Worm (Caenorhabditis elegans): ENCODE measurements around the gene nmr-1.

The nmr-1 gene

ce11 chrII:5417905-5418304, 28.5 kb downstream of the nmr-1 start:
- TF ChIP-seq tab-1 (GFP tag; IDR thresholded peaks at IDR 0.05): no peak
- TF ChIP-seq ztf-23 (GFP tag; IDR thresholded peaks at IDR 0.05): no peak
- no peak for TF ChIP-seq med-1 (GFP tag; optimal IDR thresholded peaks at IDR 0.05; ENCODE audit: insufficient read depth)
- no peak for TF ChIP-seq ref-1 (GFP tag; conservative IDR thresholded peaks at IDR 0.05)
- no peak for TF ChIP-seq T22C8.4 (GFP tag; IDR thresholded peaks at IDR 0.05)
- TF ChIP-seq ztf-29 (GFP tag; IDR thresholded peaks at IDR 0.05): no peak
- TF ChIP-seq flt-1 (GFP tag; IDR thresholded peaks at IDR 0.05): no peak
- no peak for TF ChIP-seq cog-1 (tag; optimal IDR thresholded peaks at IDR 0.05)
- no peak for TF ChIP-seq klf-2 (GFP tag; conservative IDR thresholded peaks at IDR 0.05)

ce11 chrII:5416204-5416764, 30.1 kb downstream of the nmr-1 start, which contains the start of gene EEED8.2:
Gene EEED8.2 (plus strand): TSS chrII:5416714.
- TF ChIP-seq cog-1 (tag; optimal IDR thresholded peaks at IDR 0.05) (peak; percentile 11), T22C8.4 (GFP tag; IDR thresholded peaks at IDR 0.05) (no peak), klf-2 (GFP tag; conservative IDR thresholded peaks at IDR 0.05) (no peak)

- no peak for TF ChIP-seq flt-1 (GFP tag; IDR thresholded peaks at IDR 0.05)
- TF ChIP-seq ztf-23 (GFP tag; IDR thresholded peaks at IDR 0.05): no peak
- no peak for TF ChIP-seq med-1 (GFP tag; optimal IDR thresholded peaks at IDR 0.05; ENCODE audit: insufficient read depth)
- TF ChIP-seq T22C8.4 (GFP tag; IDR thresholded peaks at IDR 0.05): no peak
- no peak for TF ChIP-seq ztf-29 (GFP tag; IDR thresholded peaks at IDR 0.05)
- TF ChIP-seq ref-1 (GFP tag; conservative IDR thresholded peaks at IDR 0.05): no peak
- TF ChIP-seq tab-1 (GFP tag; IDR thresholded peaks at IDR 0.05): no peak
- TF ChIP-seq cog-1 (tag; optimal IDR thresholded peaks at IDR 0.05): no peak
- no peak for TF ChIP-seq klf-2 (GFP tag; conservative IDR thresholded peaks at IDR 0.05)
These were observed 32.4 kb downstream of the nmr-1 start, which contains the start of the genes EEED8.14 and EEED8.3 for ce11 chrII:5414040-5414439. Gene EEED8.14 (minus strand): TSS chrII:5414052. Gene EEED8.3 (plus strand): TSS chrII:5414276.

- TF ChIP-seq klf-2 (GFP tag; conservative IDR thresholded peaks at IDR 0.05) (no peak), flt-1 (GFP tag; IDR thresholded peaks at IDR 0.05) (no peak), ztf-29 (GFP tag; IDR thresholded peaks at IDR 0.05) (no peak), tab-1 (GFP tag; IDR thresholded peaks at IDR 0.05) (no peak), T22C8.4 (GFP tag; IDR thresholded peaks at IDR 0.05) (no peak), med-1 (GFP tag; optimal IDR thresholded peaks at IDR 0.05; ENCODE audit: insufficient read depth) (no peak), ztf-23 (GFP tag; IDR thresholded peaks at IDR 0.05) (no peak), cog-1 (tag; optimal IDR thresholded peaks at IDR 0.05) (no peak), ref-1 (GFP tag; conservative IDR thresholded peaks at IDR 0.05) (no peak)
These were observed 33.9 kb downstream of the nmr-1 start, which contains the start of the genes EEED8.13 and EEED8.18 for ce11 chrII:5412467-5412866. Gene EEED8.13 (minus strand): TSS chrII:5412567. Gene EEED8.18 (minus strand): TSS chrII:5412610.

ce11 chrII:5408924-5409323, 37.5 kb downstream of the nmr-1 start, which contains the start of the genes EEED8.12 and EEED8.4:
Gene EEED8.12 (minus strand): TSS chrII:5409024.
Gene EEED8.4 (plus strand): TSS chrII:5409319.
- TF ChIP-seq ref-1 (GFP tag; conservative IDR thresholded peaks at IDR 0.05) (no peak), klf-2 (GFP tag; conservative IDR thresholded peaks at IDR 0.05) (no peak), flt-1 (GFP tag; IDR thresholded peaks at IDR 0.05) (no peak), ztf-23 (GFP tag; IDR thresholded peaks at IDR 0.05) (no peak), ztf-29 (GFP tag; IDR thresholded peaks at IDR 0.05) (no peak), med-1 (GFP tag; optimal IDR thresholded peaks at IDR 0.05; ENCODE audit: insufficient read depth) (no peak), tab-1 (GFP tag; IDR thresholded peaks at IDR 0.05) (no peak), T22C8.4 (GFP tag; IDR thresholded peaks at IDR 0.05) (no peak), cog-1 (tag; optimal IDR thresholded peaks at IDR 0.05) (no peak)

- no peak for TF ChIP-seq cog-1 (tag; optimal IDR thresholded peaks at IDR 0.05)
- TF ChIP-seq tab-1 (GFP tag; IDR thresholded peaks at IDR 0.05): no peak
- TF ChIP-seq flt-1 (GFP tag; IDR thresholded peaks at IDR 0.05): no peak
- TF ChIP-seq klf-2 (GFP tag; conservative IDR thresholded peaks at IDR 0.05): no peak
- TF ChIP-seq ztf-29 (GFP tag; IDR thresholded peaks at IDR 0.05): no peak
- no peak for TF ChIP-seq med-1 (GFP tag; optimal IDR thresholded peaks at IDR 0.05; ENCODE audit: insufficient read depth)
- no peak for TF ChIP-seq T22C8.4 (GFP tag; IDR thresholded peaks at IDR 0.05)
- no peak for TF ChIP-seq ref-1 (GFP tag; conservative IDR thresholded peaks at IDR 0.05)
- TF ChIP-seq ztf-23 (GFP tag; IDR thresholded peaks at IDR 0.05): no peak
These were observed 38.9 kb downstream of the nmr-1 start, which contains the start of gene clec-141 for ce11 chrII:5407548-5407947. Gene clec-141 (minus strand): TSS chrII:5407648.

ce11 chrII:5399201-5399600, 47.2 kb downstream of the nmr-1 start, which contains the start of gene mog-5:
Gene mog-5 (plus strand): TSS chrII:5399538.
- TF ChIP-seq ztf-29 (GFP tag; IDR thresholded peaks at IDR 0.05) (peak; percentile 87), ztf-23 (GFP tag; IDR thresholded peaks at IDR 0.05) (peak; percentile 68; the same call in 1 of the 2 replicates), klf-2 (GFP tag; conservative IDR thresholded peaks at IDR 0.05) (no peak; the same call in 1 of the 2 replicates), cog-1 (tag; optimal IDR thresholded peaks at IDR 0.05) (peak; percentile 8), ref-1 (GFP tag; conservative IDR thresholded peaks at IDR 0.05) (no peak), med-1 (GFP tag; optimal IDR thresholded peaks at IDR 0.05; ENCODE audit: insufficient read depth) (peak; percentile 64), flt-1 (GFP tag; IDR thresholded peaks at IDR 0.05) (0 out of 2 replicates have a peak, but pooled peaks have one; percentile 29), tab-1 (GFP tag; IDR thresholded peaks at IDR 0.05) (0 out of 2 replicates have a peak, but pooled peaks have one; percentile 58)

ce11 chrII:5398779-5399178, 47.6 kb downstream of the nmr-1 start, which contains the start of gene fbxl-3:
Gene fbxl-3 (minus strand): TSS chrII:5398902.
- no peak for TF ChIP-seq klf-2 (GFP tag; conservative IDR thresholded peaks at IDR 0.05)
- no peak for TF ChIP-seq med-1 (GFP tag; optimal IDR thresholded peaks at IDR 0.05; ENCODE audit: insufficient read depth)
- TF ChIP-seq ref-1 (GFP tag; conservative IDR thresholded peaks at IDR 0.05): no peak
- no peak for TF ChIP-seq flt-1 (GFP tag; IDR thresholded peaks at IDR 0.05)
- TF ChIP-seq cog-1 (tag; optimal IDR thresholded peaks at IDR 0.05): no peak
- no peak for TF ChIP-seq tab-1 (GFP tag; IDR thresholded peaks at IDR 0.05)
- TF ChIP-seq ztf-29 (GFP tag; IDR thresholded peaks at IDR 0.05): no peak
- no peak for TF ChIP-seq T22C8.4 (GFP tag; IDR thresholded peaks at IDR 0.05)
- TF ChIP-seq ztf-23 (GFP tag; IDR thresholded peaks at IDR 0.05): no peak

- TF ChIP-seq med-1 (GFP tag; optimal IDR thresholded peaks at IDR 0.05; ENCODE audit: insufficient read depth) (no peak), klf-2 (GFP tag; conservative IDR thresholded peaks at IDR 0.05) (no peak), T22C8.4 (GFP tag; IDR thresholded peaks at IDR 0.05) (no peak), ztf-23 (GFP tag; IDR thresholded peaks at IDR 0.05) (no peak), ztf-29 (GFP tag; IDR thresholded peaks at IDR 0.05) (no peak), tab-1 (GFP tag; IDR thresholded peaks at IDR 0.05) (no peak), ref-1 (GFP tag; conservative IDR thresholded peaks at IDR 0.05) (no peak), cog-1 (tag; optimal IDR thresholded peaks at IDR 0.05) (no peak), flt-1 (GFP tag; IDR thresholded peaks at IDR 0.05) (no peak)
These were observed 50.8 kb downstream of the nmr-1 start, which contains the start of gene pink-1 for ce11 chrII:5395594-5395993. Gene pink-1 (minus strand): TSS chrII:5395694.

Measured in whole organism, midembryonic.